Worm (Caenorhabditis elegans) whole organism, L2 larva: ENCODE results near the gene acr-3.

Experiments
- blmp-1 ChIP-seq: sonication (generic microtip); optimal IDR thresholded peaks from 2 replicates; lab custom pipeline; 2017; ENCODE audit warnings: missing genetic modification characterization, mild to moderate bottlenecking, missing compliant biosample characterization, antibody characterized with exemption, moderate library complexity; ENCODE audit not compliant: insufficient read depth
- ceh-82 ChIP-seq: fragments of 150-350 bp; optimal IDR thresholded peaks from 2 replicates; lab custom pipeline; 2014; ENCODE audit warnings: missing biosample characterization, missing genetic modification characterization
- fos-1 ChIP-seq: fragments of 150-350 bp; optimal IDR thresholded peaks from 2 replicates; lab custom pipeline; 2014; ENCODE audit warnings: missing biosample characterization, missing genetic modification characterization
- lin-39 ChIP-seq: fragments of 150-350 bp; optimal IDR thresholded peaks from 2 replicates; lab custom pipeline; 2014; ENCODE audit warnings: missing biosample characterization, missing genetic modification reagents, missing genetic modification characterization
- lsy-2 ChIP-seq, 2 experiments: fragments of 150-350 bp in 1 of 2; sonication (generic microtip) in 1 of 2; optimal IDR thresholded peaks; 2 replicates each; lab custom pipeline; 2014 to 2017; ENCODE audit warnings: missing biosample characterization in 2 of 2, missing genetic modification characterization in 2 of 2
- nhr-11 ChIP-seq: fragments of 150-350 bp; optimal IDR thresholded peaks from 2 replicates; lab custom pipeline; 2014; ENCODE audit warnings: missing biosample characterization, missing genetic modification characterization
- nhr-237 ChIP-seq: fragments of 150-350 bp; optimal IDR thresholded peaks from 2 replicates; lab custom pipeline; 2014; ENCODE audit warnings: missing biosample characterization, missing genetic modification characterization
- nhr-77 ChIP-seq: fragments of 150-350 bp; optimal IDR thresholded peaks from 2 replicates; lab custom pipeline; 2014; ENCODE audit warnings: missing biosample characterization, missing genetic modification characterization
- sma-3 ChIP-seq: sonication (generic microtip); optimal IDR thresholded peaks from 2 replicates; lab custom pipeline; 2016; ENCODE audit warnings: missing genetic modification reagents, missing genetic modification characterization, missing compliant biosample characterization
- unc-39 ChIP-seq: fragments of 150-350 bp; optimal IDR thresholded peaks from 2 replicates; lab custom pipeline; 2014; ENCODE audit warnings: missing biosample characterization, missing genetic modification characterization
- ztf-4 ChIP-seq: fragments of 150-350 bp; optimal IDR thresholded peaks from 2 replicates; lab custom pipeline; 2014; ENCODE audit warnings: missing biosample characterization, missing genetic modification characterization

- TF ChIP-seq ceh-82 (tag; lab: Kevin White, UChicago) (no peak), nhr-11 (tag; lab: Kevin White, UChicago) (no peak), blmp-1 (no peak), ztf-4 (no peak), nhr-77 (tag; lab: Kevin White, UChicago) (no peak), lsy-2 (tag; optimal IDR thresholded peaks at IDR 0.05; lab: Kevin White, UChicago) (no peak), fos-1 (tag; lab: Kevin White, UChicago) (no peak), nhr-237 (no peak), lin-39 (no peak), unc-39 (no peak), sma-3 (GFP tag; lab: Kevin White, UChicago) (no peak)
These were observed 3.9 kb downstream of the acr-3 start, which contains the start of gene nas-11 for ce11 chrX:6713277-6713676.
